Fruit fly (Drosophila melanogaster) whole organism, embryonic: ENCODE results near the gene Rab39.

Experiments
- CG12155 ChIP-seq: fragments of 200-800 bp; sonication (Bioruptor generic); optimal IDR thresholded peaks from 3 replicates; lab custom pipeline; 2016; ENCODE audit warnings: missing biosample characterization, missing genetic modification characterization
- CG12391 ChIP-seq: fragments of 200-800 bp; sonication (Bioruptor generic); optimal IDR thresholded peaks from 3 replicates; lab custom pipeline; 2018; ENCODE audit warnings: missing biosample characterization, mild to moderate bottlenecking, missing genetic modification characterization, moderate library complexity
- CG12744 ChIP-seq: fragments of 200-800 bp; sonication (Bioruptor generic); optimal IDR thresholded peaks from 2 replicates; lab custom pipeline; 2016; ENCODE audit warnings: missing biosample characterization, missing genetic modification characterization
- CG13894 ChIP-seq: fragments of 200-800 bp; sonication (Bioruptor generic); optimal IDR thresholded peaks from 3 replicates; lab custom pipeline; 2018; ENCODE audit warnings: missing biosample characterization, mild to moderate bottlenecking, missing genetic modification characterization, moderate library complexity
- CG14441 ChIP-seq: fragments of 200-800 bp; sonication (Bioruptor generic); IDR thresholded peaks from 2 replicates; pipeline ENCODE4 v1.3.6; 2022; ENCODE audit warnings: missing biosample characterization, missing genetic modification characterization
- CG15011 ChIP-seq: fragments of 200-800 bp; sonication (Bioruptor generic); optimal IDR thresholded peaks from 3 replicates; lab custom pipeline; 2018; ENCODE audit warnings: missing biosample characterization, mild to moderate bottlenecking, missing genetic modification characterization
- CG15479 ChIP-seq: fragments of 200-800 bp; sonication (Bioruptor generic); optimal IDR thresholded peaks from 3 replicates; lab custom pipeline; 2019; ENCODE audit warnings: missing biosample characterization, mild to moderate bottlenecking, missing genetic modification characterization, moderate library complexity
- CG17186 ChIP-seq: fragments of 200-800 bp; sonication (Bioruptor generic); optimal IDR thresholded peaks from 3 replicates; lab custom pipeline; 2017; ENCODE audit warnings: missing biosample characterization, missing genetic modification reagents, missing genetic modification characterization
- CG17361 ChIP-seq: fragments of 200-800 bp; sonication (Bioruptor generic); IDR thresholded peaks from 3 replicates; pipeline ENCODE4 v1.3.6; 2022; ENCODE audit warnings: missing biosample characterization, missing genetic modification characterization
- CG17829 ChIP-seq: fragments of 200-800 bp; optimal IDR thresholded peaks from 2 replicates; lab custom pipeline; 2019; ENCODE audit warnings: missing biosample characterization, mild to moderate bottlenecking, missing genetic modification characterization, moderate library complexity
- CG2129 ChIP-seq: fragments of 200-800 bp; sonication (Bioruptor generic); IDR thresholded peaks from 2 replicates; pipeline ENCODE4 v1.3.6; 2022; ENCODE audit warnings: missing biosample characterization, missing genetic modification characterization; ENCODE audit not compliant: partially characterized antibody
- CG2199 ChIP-seq: fragments of 200-800 bp; sonication (Bioruptor generic); IDR thresholded peaks from 3 replicates; pipeline ENCODE4 v1.3.6; 2022; ENCODE audit warnings: missing biosample characterization, missing genetic modification characterization
- CG3407 ChIP-seq: fragments of 200-800 bp; sonication (Bioruptor generic); optimal IDR thresholded peaks from 2 replicates; lab custom pipeline; 2018; ENCODE audit warnings: missing biosample characterization, mild to moderate bottlenecking, missing genetic modification characterization
- CG34224 ChIP-seq: fragments of 200-800 bp; sonication (Bioruptor generic); IDR thresholded peaks from 3 replicates; pipeline ENCODE4 v1.3.6; 2022; ENCODE audit warnings: missing biosample characterization, missing genetic modification characterization; ENCODE audit not compliant: partially characterized antibody
- CG4328 ChIP-seq: fragments of 200-800 bp; sonication (Bioruptor generic); optimal IDR thresholded peaks from 3 replicates; lab custom pipeline; 2017; ENCODE audit warnings: missing biosample characterization, missing genetic modification reagents, missing genetic modification characterization
- CG7987 ChIP-seq: fragments of 200-800 bp; sonication (Bioruptor generic); optimal IDR thresholded peaks from 2 replicates; lab custom pipeline; 2018; ENCODE audit warnings: missing biosample characterization, mild to moderate bottlenecking, missing genetic modification characterization, moderate library complexity
- CG8478 ChIP-seq: fragments of >200 bp; optimal IDR thresholded peaks from 2 replicates; lab custom pipeline; 2018
- CG9215 ChIP-seq: fragments of 200-800 bp; sonication (Bioruptor generic); IDR thresholded peaks from 2 replicates; pipeline ENCODE4 v1.3.6; 2022; ENCODE audit warnings: missing biosample characterization, missing genetic modification characterization
- CG9727 ChIP-seq: fragments of 200-800 bp; sonication (Bioruptor generic); optimal IDR thresholded peaks from 3 replicates; lab custom pipeline; 2017; ENCODE audit warnings: missing biosample characterization, mild to moderate bottlenecking, missing genetic modification characterization
- Deaf1 ChIP-seq: fragments of 200-800 bp; optimal IDR thresholded peaks from 3 replicates; lab custom pipeline; 2019; ENCODE audit warnings: missing biosample characterization, mild to moderate bottlenecking, missing genetic modification characterization, moderate library complexity
- Dek ChIP-seq: fragments of 200-800 bp; sonication (Bioruptor generic); optimal IDR thresholded peaks from 3 replicates; lab custom pipeline; 2019; ENCODE audit warnings: missing biosample characterization, mild to moderate bottlenecking, missing genetic modification characterization, moderate library complexity
- Eip74EF ChIP-seq, 2 experiments: fragments of 200-800 bp in 1 of 2; fragments of >200 bp in 1 of 2; sonication (Bioruptor generic) in 1 of 2; optimal IDR thresholded peaks; 2 replicates each; lab custom pipeline; 2017 to 2019; ENCODE audit warnings: missing biosample characterization in 2 of 2, missing genetic modification characterization in 2 of 2, mild to moderate bottlenecking in 1 of 2, moderate library complexity in 1 of 2
- HLH3B ChIP-seq: fragments of 200-800 bp; sonication (Bioruptor generic); IDR thresholded peaks from 2 replicates; pipeline ENCODE4 v1.3.6; 2022; ENCODE audit warnings: missing biosample characterization, missing genetic modification characterization
- Hmr ChIP-seq: fragments of 200-800 bp; sonication (Bioruptor generic); optimal IDR thresholded peaks from 3 replicates; lab custom pipeline; 2017; ENCODE audit warnings: mild to moderate bottlenecking, missing biosample characterization, missing genetic modification reagents, missing genetic modification characterization
- Kr ChIP-seq: fragments of 200-800 bp; sonication (Bioruptor generic); optimal IDR thresholded peaks from 2 replicates; lab custom pipeline; 2017; ENCODE audit warnings: missing biosample characterization, mild to moderate bottlenecking, missing genetic modification characterization
- MTF-1 ChIP-seq: fragments of 200-800 bp; sonication (Bioruptor generic); optimal IDR thresholded peaks from 2 replicates; lab custom pipeline; 2018; ENCODE audit warnings: missing biosample characterization, mild to moderate bottlenecking, missing genetic modification characterization, borderline replicate concordance
- PHDP ChIP-seq: fragments of 200-800 bp; sonication (Bioruptor generic); optimal IDR thresholded peaks from 3 replicates; lab custom pipeline; 2018; ENCODE audit warnings: missing biosample characterization, mild to moderate bottlenecking, missing genetic modification characterization, moderate library complexity
- Rfx ChIP-seq: fragments of 200-800 bp; sonication (Bioruptor generic); IDR thresholded peaks from 2 replicates; pipeline ENCODE4 v1.3.6; 2022; ENCODE audit warnings: missing biosample characterization, missing genetic modification characterization
- Sin3A ChIP-seq: fragments of >200 bp; optimal IDR thresholded peaks from 2 replicates; lab custom pipeline; 2018
- Usf ChIP-seq: fragments of 200-800 bp; sonication (Bioruptor generic); optimal IDR thresholded peaks from 2 replicates; lab custom pipeline; 2017; ENCODE audit warnings: missing genotype, missing biosample characterization, missing genetic modification characterization
- Xbp1 ChIP-seq: fragments of 200-800 bp; sonication (Bioruptor generic); optimal IDR thresholded peaks from 3 replicates; lab custom pipeline; 2016; ENCODE audit warnings: missing biosample characterization, mild to moderate bottlenecking, missing genetic modification characterization
- al ChIP-seq: fragments of 200-800 bp; sonication (Bioruptor generic); IDR thresholded peaks from 2 replicates; pipeline ENCODE4 v1.3.6; 2022; ENCODE audit warnings: missing biosample characterization, missing genetic modification characterization
- dmrt99B ChIP-seq: fragments of 200-800 bp; sonication (Bioruptor generic); optimal IDR thresholded peaks from 2 replicates; lab custom pipeline; 2018; ENCODE audit warnings: missing biosample characterization, mild to moderate bottlenecking, missing genetic modification characterization, moderate library complexity
- ewg ChIP-seq: fragments of 200-800 bp; sonication (Bioruptor generic); optimal IDR thresholded peaks from 3 replicates; lab custom pipeline; 2017; ENCODE audit warnings: mild to moderate bottlenecking, missing biosample characterization, missing genetic modification reagents, missing genetic modification characterization
- eyg ChIP-seq: fragments of 200-800 bp; sonication (Bioruptor generic); optimal IDR thresholded peaks from 3 replicates; lab custom pipeline; 2016; ENCODE audit warnings: missing biosample characterization, missing genetic modification characterization
- fd64A ChIP-seq: fragments of 200-800 bp; sonication (Bioruptor generic); optimal IDR thresholded peaks from 3 replicates; lab custom pipeline; 2018; ENCODE audit warnings: missing biosample characterization, mild to moderate bottlenecking, missing genetic modification characterization
- hbn ChIP-seq: fragments of 200-800 bp; sonication (Bioruptor generic); IDR thresholded peaks from 2 replicates; pipeline ENCODE4 v1.3.6; 2022; ENCODE audit warnings: missing biosample characterization, missing genetic modification characterization; ENCODE audit not compliant: partially characterized antibody
- hkb ChIP-seq, 2 experiments: fragments of 200-800 bp in 1 of 2; fragments of >200 bp in 1 of 2; sonication (Bioruptor generic) in 1 of 2; IDR thresholded peaks in 1 of 2; optimal IDR thresholded peaks in 1 of 2; 2 replicates each; pipeline versions ENCODE4 v1.3.6 to Lab custom; 2017 to 2022; ENCODE audit warnings: missing biosample characterization in 1 of 2, missing genetic modification characterization in 1 of 2
- jumu ChIP-seq: fragments of 200-800 bp; sonication (Bioruptor generic); optimal IDR thresholded peaks from 3 replicates; lab custom pipeline; 2016; ENCODE audit warnings: missing biosample characterization, missing genetic modification characterization
- kay ChIP-seq: fragments of 200-800 bp; sonication (Bioruptor generic); optimal IDR thresholded peaks from 2 replicates; lab custom pipeline; 2016; ENCODE audit warnings: missing biosample characterization, missing genetic modification characterization
- klu ChIP-seq: fragments of 200-800 bp; sonication (Bioruptor generic); IDR thresholded peaks from 2 replicates; pipeline ENCODE4 v1.3.6; 2022; ENCODE audit warnings: missing biosample characterization, missing genetic modification characterization
- otp ChIP-seq: fragments of 200-800 bp; sonication (Bioruptor generic); IDR thresholded peaks from 3 replicates; pipeline ENCODE4, ENCODE4 v1.3.6; 2022; ENCODE audit warnings: missing biosample characterization, missing genetic modification characterization
- pho ChIP-seq: fragments of 200-800 bp; sonication (Bioruptor generic); optimal IDR thresholded peaks from 2 replicates; lab custom pipeline; 2016; ENCODE audit warnings: missing biosample characterization, missing genetic modification characterization
- salm ChIP-seq: fragments of 200-800 bp; sonication (Bioruptor generic); optimal IDR thresholded peaks from 2 replicates; lab custom pipeline; 2018; ENCODE audit warnings: missing biosample characterization, mild to moderate bottlenecking, missing genetic modification characterization
- sens-2 ChIP-seq: fragments of 200-800 bp; sonication (Bioruptor generic); IDR thresholded peaks from 2 replicates; pipeline ENCODE4 v1.3.6; 2022; ENCODE audit warnings: missing biosample characterization, missing genetic modification characterization
- shn ChIP-seq: fragments of 200-800 bp; sonication (Bioruptor generic); optimal IDR thresholded peaks from 3 replicates; lab custom pipeline; 2016; ENCODE audit warnings: missing biosample characterization, missing genetic modification characterization
- sim ChIP-seq: fragments of 200-800 bp; sonication (Bioruptor generic); IDR thresholded peaks from 2 replicates; pipeline ENCODE4 v1.3.6; 2022; ENCODE audit warnings: missing biosample characterization, missing genetic modification characterization
- sr ChIP-seq: fragments of 200-800 bp; sonication (Bioruptor generic); IDR thresholded peaks from 3 replicates; pipeline ENCODE4 v1.3.6; 2022; ENCODE audit warnings: missing biosample characterization, missing genetic modification characterization
- ttk ChIP-seq: fragments of 200-800 bp; sonication (Bioruptor generic); IDR thresholded peaks from 2 replicates; pipeline ENCODE4 v2.1.2; 2022; ENCODE audit warnings: missing biosample characterization, missing genetic modification characterization
- wek ChIP-seq: fragments of 200-800 bp; sonication (Bioruptor generic); optimal IDR thresholded peaks from 3 replicates; lab custom pipeline; 2018; ENCODE audit warnings: missing biosample characterization, mild to moderate bottlenecking, missing genetic modification characterization, moderate library complexity

The Rab39 gene

DNA sequence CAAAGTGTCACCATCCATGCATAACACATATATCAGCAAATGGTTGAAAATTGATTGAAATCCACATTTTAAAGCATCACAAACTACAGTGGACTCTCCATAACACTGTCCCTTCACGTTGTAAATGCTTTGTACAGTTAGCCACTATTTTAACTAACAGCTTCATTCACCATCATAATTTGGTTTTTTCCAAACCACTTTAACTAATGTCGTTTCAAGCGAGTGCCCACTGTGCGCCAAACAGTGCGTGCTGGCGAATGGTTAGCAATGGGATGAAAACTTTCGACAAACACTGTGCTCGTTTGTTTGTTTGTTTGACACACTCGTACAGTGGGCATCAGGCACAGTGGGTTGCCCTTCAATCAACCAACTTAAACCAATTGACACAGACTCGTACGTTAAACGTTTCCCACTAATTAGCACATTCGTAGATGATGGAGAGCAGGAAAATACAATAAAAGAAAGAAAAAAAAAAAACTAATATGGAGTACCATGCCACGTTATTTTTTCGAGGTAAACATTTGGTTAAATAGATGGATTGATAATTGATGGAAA is 34.4 kb upstream of the Rab39 start (continued):
- TF ChIP-seq MTF-1 (GFP tag; lab: Kevin White, UChicago) (peak; percentile 77), CG34224 (GFP tag; lab: Robert Waterston, UW) (no peak), CG17829 (tag; lab: Kevin White, UChicago) (peak; percentile 87), sim (GFP tag; lab: Robert Waterston, UW) (peak; percentile 79), pho (GFP tag; lab: Kevin White, UChicago) (peak; percentile 92), CG2129 (GFP tag; lab: Robert Waterston, UW) (no peak), ttk (GFP tag; lab: Robert Waterston, UW) (peak; percentile 95), CG8478 (no peak), jumu (GFP tag; lab: Kevin White, UChicago) (peak; percentile 83), CG17361 (peak; percentile 87), Dek (tag; lab: Kevin White, UChicago) (peak; percentile 90), Hmr (GFP tag; lab: Kevin White, UChicago) (peak; percentile 85), Sin3A (lab: Kevin White, UChicago) (no peak), CG9727 (peak; percentile 84), CG2199 (GFP tag; lab: Robert Waterston, UW) (peak; percentile 93), CG7987 (peak; percentile 80), sr (GFP tag; lab: Robert Waterston, UW) (peak; percentile 74; the same call in 2 of the 3 replicates), HLH3B (GFP tag; lab: Robert Waterston, UW) (peak; percentile 95), sens-2 (peak; percentile 89), CG12744 (GFP tag; lab: Kevin White, UChicago) (peak; percentile 90), Rfx (GFP tag; lab: Robert Waterston, UW) (peak; percentile 95), otp (peak; percentile 93), CG14441 (GFP tag; lab: Robert Waterston, UW) (peak; percentile 97), kay (GFP tag; lab: Kevin White, UChicago) (peak; percentile 48), CG17186 (GFP tag; lab: Kevin White, UChicago) (peak; percentile 54), Usf (GFP tag; lab: Kevin White, UChicago) (peak; percentile 82), hbn (GFP tag; lab: Robert Waterston, UW) (no peak), CG4328 (peak; percentile 80), wek (GFP tag; lab: Kevin White, UChicago) (peak; percentile 83), CG12155 (GFP tag; lab: Kevin White, UChicago) (peak; percentile 92), CG12391 (tag; lab: Kevin White, UChicago) (peak; percentile 87), CG9215 (GFP tag; lab: Robert Waterston, UW) (peak; percentile 89), fd64A (peak; percentile 84), eyg (peak; percentile 90), CG15479 (no peak), CG3407 (peak; percentile 74), Eip74EF (GFP tag; optimal IDR thresholded peaks at IDR 0.05; lab: Kevin White, UChicago) (peak in 1 of 2 experiments; percentile 78), al (GFP tag; lab: Robert Waterston, UW) (peak; percentile 90), dmrt99B (tag; lab: Kevin White, UChicago) (peak; percentile 95), CG13894 (peak; percentile 90), Xbp1 (GFP tag; lab: Kevin White, UChicago) (peak; percentile 95), ewg (GFP tag; lab: Kevin White, UChicago) (peak; percentile 83), hkb (optimal IDR thresholded peaks at IDR 0.05; lab: Kevin White, UChicago) (no peak), hkb (GFP tag; IDR thresholded peaks at IDR 0.05; lab: Robert Waterston, UW) (peak; percentile 92), shn (peak; percentile 90), Kr (no peak), Deaf1 (tag; lab: Kevin White, UChicago) (peak; percentile 59), klu (GFP tag; lab: Robert Waterston, UW) (peak; percentile 87), CG15011 (GFP tag; lab: Kevin White, UChicago) (peak; percentile 77), salm (tag; lab: Kevin White, UChicago) (peak; percentile 79), PHDP (tag; lab: Kevin White, UChicago) (peak; percentile 93)
